Fruit fly (Drosophila melanogaster): ENCODE results near the gene Dys.

The Dys gene

DNA sequence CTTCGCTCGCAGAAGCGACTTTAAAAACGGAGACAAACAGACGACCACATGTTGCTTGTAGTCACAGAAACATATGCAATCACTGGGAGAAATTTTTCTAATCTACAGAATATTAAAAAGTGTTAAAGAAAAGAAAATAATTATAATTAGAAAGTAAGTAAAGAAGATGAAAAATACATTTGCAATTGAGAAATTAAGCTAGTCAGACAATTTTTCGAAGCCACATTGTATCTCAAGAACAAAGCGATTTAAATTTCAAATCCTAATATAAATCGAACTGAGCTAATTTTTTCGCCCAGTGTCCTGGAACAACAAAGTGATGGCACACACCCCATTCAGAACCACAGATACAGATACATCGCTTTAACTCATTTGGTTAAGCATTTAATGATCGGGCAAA lies 4.4 kb downstream of the Dys start:
- TF ChIP-seq Gug (GFP tag; IDR thresholded peaks at IDR 0.05), result no peak; the same call in 3 of the 4 replicates
- TF ChIP-seq ssp (GFP tag; IDR thresholded peaks at IDR 0.05), result peak; percentile 48
- TF ChIP-seq lmd (GFP tag; IDR thresholded peaks at IDR 0.05), result peak; percentile 59
- no peak for TF ChIP-seq CG32532 (GFP tag; IDR thresholded peaks at IDR 0.05)
- TF ChIP-seq CG12744 (GFP tag; optimal IDR thresholded peaks at IDR 0.05), result no peak
- peak; percentile 51 for TF ChIP-seq bcd (GFP tag; optimal IDR thresholded peaks at IDR 0.05)
- peak; percentile 50; the same call in 1 of the 2 replicates for TF ChIP-seq ara (GFP tag; IDR thresholded peaks at IDR 0.05)
- TF ChIP-seq CG14667 (GFP tag; IDR thresholded peaks at IDR 0.05), result peak; percentile 40; the same call in 1 of the 2 replicates
- peak; percentile 31 for TF ChIP-seq CG17802 (tag; optimal IDR thresholded peaks at IDR 0.05)
- TF ChIP-seq otp (GFP tag; IDR thresholded peaks at IDR 0.05), result peak; percentile 30; the same call in 1 of the 3 replicates
- peak; percentile 18 for TF ChIP-seq TFAM (GFP tag; optimal IDR thresholded peaks at IDR 0.05)
- no peak for TF ChIP-seq shn (GFP tag; optimal IDR thresholded peaks at IDR 0.05)
- peak; percentile 44; the same call in 1 of the 2 replicates for TF ChIP-seq Drgx (GFP tag; IDR thresholded peaks at IDR 0.05)
- TF ChIP-seq Meics (GFP tag; optimal IDR thresholded peaks at IDR 0.05), result peak; percentile 33
- no peak for TF ChIP-seq HLH3B (GFP tag; IDR thresholded peaks at IDR 0.05)
- TF ChIP-seq kah (GFP tag; optimal IDR thresholded peaks at IDR 0.05), result peak; percentile 80
- TF ChIP-seq CG9727 (GFP tag; optimal IDR thresholded peaks at IDR 0.05), result peak; percentile 71
- TF ChIP-seq dmrt99B (tag; optimal IDR thresholded peaks at IDR 0.05), result peak; percentile 70
- no peak for TF ChIP-seq br (optimal IDR thresholded peaks at IDR 0.05)
- peak; percentile 23 for TF ChIP-seq CG12104 (GFP tag; optimal IDR thresholded peaks at IDR 0.05)
- TF ChIP-seq Dek (tag; optimal IDR thresholded peaks at IDR 0.05), result no peak
- TF ChIP-seq chn (GFP tag; optimal IDR thresholded peaks at IDR 0.05), result peak; percentile 57
- TF ChIP-seq fd102C (GFP tag; optimal IDR thresholded peaks at IDR 0.05), result no peak
- no peak for TF ChIP-seq Mad (GFP tag; optimal IDR thresholded peaks at IDR 0.05)
- TF ChIP-seq CG2889 (GFP tag; IDR thresholded peaks at IDR 0.05), result no peak
- no peak for TF ChIP-seq GATAe (GFP tag; conservative IDR thresholded peaks at IDR 0.05)
- TF ChIP-seq CG9609 (GFP tag; optimal IDR thresholded peaks at IDR 0.05), result peak; percentile 7
- no peak for TF ChIP-seq Ravus (GFP tag; IDR thresholded peaks at IDR 0.05)
- TF ChIP-seq gcm (GFP tag; optimal IDR thresholded peaks at IDR 0.05), result peak; percentile 74
- TF ChIP-seq CG5180 (GFP tag; optimal IDR thresholded peaks at IDR 0.05), result peak; percentile 21
- TF ChIP-seq slp2 (GFP tag; optimal IDR thresholded peaks at IDR 0.05), result peak; percentile 2
- peak; percentile 84 for TF ChIP-seq vvl (GFP tag; IDR thresholded peaks at IDR 0.05)
- TF ChIP-seq pfk (GFP tag; optimal IDR thresholded peaks at IDR 0.05), result no peak
- TF ChIP-seq amos (GFP tag; IDR thresholded peaks at IDR 0.05; ENCODE audit: partially characterized antibody), result no peak
- TF ChIP-seq CG2678 (tag; optimal IDR thresholded peaks at IDR 0.05), result peak; percentile 80
- no peak for TF ChIP-seq Dp (GFP tag; optimal IDR thresholded peaks at IDR 0.05)
- TF ChIP-seq Bdp1 (GFP tag; optimal IDR thresholded peaks at IDR 0.05), result no peak
- TF ChIP-seq ab (GFP tag; optimal IDR thresholded peaks at IDR 0.05), result no peak
- no peak for TF ChIP-seq MTF-1 (GFP tag; optimal IDR thresholded peaks at IDR 0.05; ENCODE audit: borderline replicate concordance)
- TF ChIP-seq Taf1 (GFP tag; IDR thresholded peaks at IDR 0.05), result no peak
- TF ChIP-seq CG7357 (GFP tag; IDR thresholded peaks at IDR 0.05), result peak; percentile 41; the same call in 1 of the 3 replicates
- peak; percentile 47 for TF ChIP-seq Hr3 (GFP tag; optimal IDR thresholded peaks at IDR 0.05)
- peak; percentile 49 for TF ChIP-seq Six4 (GFP tag; optimal IDR thresholded peaks at IDR 0.05)
- TF ChIP-seq CrebB (tag; optimal IDR thresholded peaks at IDR 0.05), result no peak
- TF ChIP-seq gem (tag; optimal IDR thresholded peaks at IDR 0.05), result peak; percentile 86
- no peak for TF ChIP-seq CG31388 (GFP tag; optimal IDR thresholded peaks at IDR 0.05)
- no peak for TF ChIP-seq caup (GFP tag; optimal IDR thresholded peaks at IDR 0.05; ENCODE audit: severe bottlenecking)
- TF ChIP-seq CG11723 (GFP tag; optimal IDR thresholded peaks at IDR 0.05), result peak; percentile 40
- TF ChIP-seq CG16813 (GFP tag; IDR thresholded peaks at IDR 0.05; ENCODE audit: partially characterized antibody), result no peak
- peak; percentile 49 for TF ChIP-seq CG15269 (tag; optimal IDR thresholded peaks at IDR 0.05)
- TF ChIP-seq bbx (GFP tag; IDR thresholded peaks at IDR 0.05; ENCODE audit: partially characterized antibody), result no peak
